Fruit fly (Drosophila melanogaster) whole organism, embryonic: ENCODE data around the gene Nelf-E.

Experiments used
- Abd-B ChIP-seq: fragments of 200-800 bp; sonication (Bioruptor generic); optimal IDR thresholded peaks from 2 replicates; lab custom pipeline; 2018; ENCODE audit warnings: missing biosample characterization, mild to moderate bottlenecking, missing genetic modification characterization, moderate library complexity
- Awh ChIP-seq: fragments of 200-800 bp; sonication (Bioruptor generic); IDR thresholded peaks from 2 replicates; pipeline ENCODE4, ENCODE4 v1.3.6; 2022; ENCODE audit warnings: missing biosample characterization, missing genetic modification characterization
- CG10209 ChIP-seq: fragments of 200-800 bp; sonication (Bioruptor generic); optimal IDR thresholded peaks from 3 replicates; lab custom pipeline; 2017; ENCODE audit warnings: missing biosample characterization, mild to moderate bottlenecking, missing genetic modification characterization, missing genetic modification reagents
- CG10654 ChIP-seq: fragments of 200-800 bp; sonication (Bioruptor generic); optimal IDR thresholded peaks from 2 replicates; lab custom pipeline; 2016; ENCODE audit warnings: missing biosample characterization, missing genetic modification characterization
- CG11398 ChIP-seq: fragments of 200-800 bp; sonication (Bioruptor generic); optimal IDR thresholded peaks from 2 replicates; lab custom pipeline; 2016; ENCODE audit warnings: missing biosample characterization, missing genetic modification characterization
- CG11560 ChIP-seq: fragments of 200-800 bp; sonication (Bioruptor generic); IDR thresholded peaks from 3 replicates; pipeline ENCODE4 v1.3.6; 2022; ENCODE audit warnings: missing biosample characterization, missing genetic modification characterization
- CG13424 ChIP-seq: fragments of 200-800 bp; sonication (Bioruptor generic); optimal IDR thresholded peaks from 2 replicates; lab custom pipeline; 2019; ENCODE audit warnings: missing biosample characterization, mild to moderate bottlenecking, missing genetic modification characterization, moderate library complexity
- CG14014 ChIP-seq: fragments of 200-800 bp; sonication (Bioruptor generic); IDR thresholded peaks from 2 replicates; pipeline ENCODE4 v1.3.6; 2022; ENCODE audit warnings: missing biosample characterization, missing genetic modification characterization
- CG14965 ChIP-seq: fragments of 200-800 bp; sonication (Bioruptor generic); optimal IDR thresholded peaks from 2 replicates; lab custom pipeline; 2016; ENCODE audit warnings: missing biosample characterization, missing genetic modification characterization, borderline replicate concordance
- CG15269 ChIP-seq: fragments of 200-800 bp; sonication (Bioruptor generic); optimal IDR thresholded peaks from 2 replicates; lab custom pipeline; 2018; ENCODE audit warnings: missing biosample characterization, mild to moderate bottlenecking, missing genetic modification characterization, moderate library complexity
- CG1602 ChIP-seq: fragments of 200-800 bp; sonication (Bioruptor generic); optimal IDR thresholded peaks from 3 replicates; lab custom pipeline; 2016; ENCODE audit warnings: missing biosample characterization, missing genetic modification characterization
- CG16815 ChIP-seq: fragments of 200-800 bp; sonication (Bioruptor generic); optimal IDR thresholded peaks from 3 replicates; lab custom pipeline; 2017; ENCODE audit warnings: missing biosample characterization, mild to moderate bottlenecking, missing genetic modification characterization
- CG1792 ChIP-seq: fragments of 200-800 bp; sonication (Bioruptor generic); optimal IDR thresholded peaks from 2 replicates; lab custom pipeline; 2016; ENCODE audit warnings: missing biosample characterization, missing genetic modification characterization
- CG2202 ChIP-seq: fragments of 200-800 bp; sonication (Bioruptor generic); optimal IDR thresholded peaks from 2 replicates; lab custom pipeline; 2018; ENCODE audit warnings: missing biosample characterization, mild to moderate bottlenecking, missing genetic modification characterization
- CG31441 ChIP-seq: fragments of 200-800 bp; sonication (Bioruptor generic); IDR thresholded peaks from 2 replicates; pipeline ENCODE4 v1.3.6; 2022; ENCODE audit warnings: missing biosample characterization, missing genetic modification characterization
- CG34224 ChIP-seq: fragments of 200-800 bp; sonication (Bioruptor generic); IDR thresholded peaks from 3 replicates; pipeline ENCODE4 v1.3.6; 2022; ENCODE audit warnings: missing biosample characterization, missing genetic modification characterization; ENCODE audit not compliant: partially characterized antibody
- CG34376 ChIP-seq: fragments of 200-800 bp; sonication (Bioruptor generic); optimal IDR thresholded peaks from 2 replicates; lab custom pipeline; 2018; ENCODE audit warnings: missing biosample characterization, mild to moderate bottlenecking, missing genetic modification characterization
- CG3995 ChIP-seq: fragments of 200-800 bp; sonication (Bioruptor generic); optimal IDR thresholded peaks from 3 replicates; lab custom pipeline; 2016; ENCODE audit warnings: missing biosample characterization, missing genetic modification characterization
- CG4707 ChIP-seq: fragments of 200-800 bp; sonication (Bioruptor generic); optimal IDR thresholded peaks from 2 replicates; lab custom pipeline; 2018; ENCODE audit warnings: missing biosample characterization, mild to moderate bottlenecking, missing genetic modification characterization, moderate library complexity
- CG5953 ChIP-seq: fragments of 200-800 bp; sonication (Bioruptor generic); IDR thresholded peaks from 2 replicates; pipeline ENCODE4 v1.3.6; 2022; ENCODE audit warnings: missing biosample characterization, missing genetic modification characterization
- CG7271 ChIP-seq: fragments of 200-800 bp; sonication (Bioruptor generic); optimal IDR thresholded peaks from 2 replicates; lab custom pipeline; 2018; ENCODE audit warnings: missing biosample characterization, mild to moderate bottlenecking, missing genetic modification characterization, moderate library complexity
- CG7357 ChIP-seq: fragments of 200-800 bp; sonication (Bioruptor generic); IDR thresholded peaks from 3 replicates; pipeline ENCODE4 v1.3.6; 2022; ENCODE audit warnings: missing biosample characterization, missing genetic modification characterization
- CG7786 ChIP-seq: fragments of 200-800 bp; sonication (Bioruptor generic); optimal IDR thresholded peaks from 2 replicates; lab custom pipeline; 2016; ENCODE audit warnings: missing biosample characterization, missing genetic modification characterization
- CG8359 ChIP-seq: fragments of 200-800 bp; sonication (Bioruptor generic); optimal IDR thresholded peaks from 2 replicates; lab custom pipeline; 2017; ENCODE audit warnings: missing biosample characterization, mild to moderate bottlenecking, missing genetic modification characterization, borderline replicate concordance
- CG8924 ChIP-seq: fragments of 200-800 bp; optimal IDR thresholded peaks from 3 replicates; lab custom pipeline; 2019; ENCODE audit warnings: missing biosample characterization, mild to moderate bottlenecking, missing genetic modification characterization, moderate library complexity
- CkIIα-i1 ChIP-seq: fragments of 200-800 bp; sonication (Bioruptor generic); IDR thresholded peaks from 2 replicates; pipeline ENCODE4 v1.3.6; 2022; ENCODE audit warnings: missing biosample characterization, missing genetic modification characterization
- D ChIP-seq, 2 experiments: fragments of 200-800 bp in 1 of 2; fragments of >200 bp in 1 of 2; sonication (Bioruptor generic) in 1 of 2; optimal IDR thresholded peaks; 2 replicates in 1 of 2; 3 replicates in 1 of 2; lab custom pipeline; 2017; ENCODE audit warnings: mild to moderate bottlenecking in 1 of 2, missing biosample characterization in 1 of 2, missing genetic modification characterization in 1 of 2, missing genetic modification reagents in 1 of 2
- Sin3A ChIP-seq: fragments of >200 bp; optimal IDR thresholded peaks from 2 replicates; lab custom pipeline; 2018
- Sox100B ChIP-seq: fragments of 200-800 bp; sonication (Bioruptor generic); optimal IDR thresholded peaks from 3 replicates; lab custom pipeline; 2018; ENCODE audit warnings: missing biosample characterization, mild to moderate bottlenecking, missing genetic modification characterization
- az2 ChIP-seq: fragments of 200-800 bp; sonication (Bioruptor generic); optimal IDR thresholded peaks from 3 replicates; lab custom pipeline; 2016; ENCODE audit warnings: missing biosample characterization, missing genetic modification characterization
- caup ChIP-seq: fragments of 200-800 bp; sonication (Bioruptor generic); optimal IDR thresholded peaks from 3 replicates; lab custom pipeline; 2017; ENCODE audit warnings: missing biosample characterization, mild to moderate bottlenecking, missing genetic modification characterization, moderate library complexity; ENCODE audit not compliant: severe bottlenecking
- crc ChIP-seq: fragments of 200-800 bp; sonication (Bioruptor generic); optimal IDR thresholded peaks from 2 replicates; lab custom pipeline; 2016; ENCODE audit warnings: missing biosample characterization, missing genetic modification characterization
- crol ChIP-seq: fragments of 200-800 bp; sonication (Bioruptor generic); IDR thresholded peaks from 2 replicates; pipeline ENCODE4 v1.3.6; 2022; ENCODE audit warnings: missing biosample characterization, missing genetic modification characterization
- dmrt99B ChIP-seq: fragments of 200-800 bp; sonication (Bioruptor generic); optimal IDR thresholded peaks from 2 replicates; lab custom pipeline; 2018; ENCODE audit warnings: missing biosample characterization, mild to moderate bottlenecking, missing genetic modification characterization, moderate library complexity
- eve ChIP-seq, 2 experiments: fragments of >200 bp; optimal IDR thresholded peaks; 2 replicates each; lab custom pipeline; 2017; ENCODE audit warnings: missing biosample characterization in 2 of 2, missing genetic modification characterization in 2 of 2
- gce ChIP-seq: fragments of 200-800 bp; sonication (Bioruptor generic); IDR thresholded peaks from 3 replicates; pipeline ENCODE4 v1.3.6; 2022; ENCODE audit warnings: missing biosample characterization, missing genetic modification characterization
- gfzf ChIP-seq: fragments of 200-800 bp; sonication (Bioruptor generic); optimal IDR thresholded peaks from 2 replicates; lab custom pipeline; 2016; ENCODE audit warnings: missing biosample characterization, mild to moderate bottlenecking, missing genetic modification characterization, moderate library complexity
- grn ChIP-seq: fragments of 200-800 bp; sonication (Bioruptor generic); optimal IDR thresholded peaks from 3 replicates; lab custom pipeline; 2017; ENCODE audit warnings: missing biosample characterization, missing genetic modification characterization
- ind ChIP-seq: fragments of 200-800 bp; sonication (Bioruptor generic); optimal IDR thresholded peaks from 3 replicates; lab custom pipeline; 2016; ENCODE audit warnings: missing biosample characterization, missing genetic modification characterization
- insv ChIP-seq, 2 experiments: fragments of 200-800 bp; sonication (Bioruptor generic); optimal IDR thresholded peaks; 3 replicates each; lab custom pipeline; 2016 to 2018; ENCODE audit warnings: missing biosample characterization in 2 of 2, missing genetic modification characterization in 2 of 2
- lmd ChIP-seq: fragments of 200-800 bp; sonication (Bioruptor generic); IDR thresholded peaks from 2 replicates; pipeline ENCODE4 v1.3.6; 2022; ENCODE audit warnings: missing biosample characterization, missing genetic modification characterization
- nerfin-2 ChIP-seq: fragments of 200-800 bp; sonication (Bioruptor generic); IDR thresholded peaks from 2 replicates; pipeline ENCODE4 v1.3.6; 2022; ENCODE audit warnings: missing biosample characterization, missing genetic modification characterization; ENCODE audit not compliant: partially characterized antibody
- nmo ChIP-seq: fragments of 200-800 bp; sonication (Bioruptor generic); optimal IDR thresholded peaks from 2 replicates; lab custom pipeline; 2018; ENCODE audit warnings: missing biosample characterization, mild to moderate bottlenecking, missing genetic modification characterization, moderate library complexity
- nom ChIP-seq: fragments of 200-800 bp; sonication (Bioruptor generic); optimal IDR thresholded peaks from 2 replicates; lab custom pipeline; 2017; ENCODE audit warnings: missing biosample characterization, missing genetic modification characterization, mild to moderate bottlenecking, moderate library complexity, missing genetic modification reagents
- otp ChIP-seq: fragments of 200-800 bp; sonication (Bioruptor generic); IDR thresholded peaks from 3 replicates; pipeline ENCODE4, ENCODE4 v1.3.6; 2022; ENCODE audit warnings: missing biosample characterization, missing genetic modification characterization
- ranshi ChIP-seq: fragments of 200-800 bp; sonication (Bioruptor generic); IDR thresholded peaks from 2 replicates; pipeline ENCODE4 v1.3.6; 2022; ENCODE audit warnings: missing biosample characterization, missing genetic modification characterization
- scrt ChIP-seq: fragments of 200-800 bp; sonication (Bioruptor generic); optimal IDR thresholded peaks from 2 replicates; lab custom pipeline; 2018; ENCODE audit warnings: missing biosample characterization, mild to moderate bottlenecking, missing genetic modification characterization, moderate library complexity
- sr ChIP-seq: fragments of 200-800 bp; sonication (Bioruptor generic); IDR thresholded peaks from 3 replicates; pipeline ENCODE4 v1.3.6; 2022; ENCODE audit warnings: missing biosample characterization, missing genetic modification characterization
- twi ChIP-seq: fragments of 200-800 bp; optimal IDR thresholded peaks from 2 replicates; lab custom pipeline; 2019; ENCODE audit warnings: missing biosample characterization, mild to moderate bottlenecking, missing genetic modification characterization, moderate library complexity
- tx ChIP-seq: fragments of 200-800 bp; sonication (Bioruptor generic); optimal IDR thresholded peaks from 2 replicates; lab custom pipeline; 2016; ENCODE audit warnings: missing biosample characterization, missing genetic modification characterization
- usp ChIP-seq: fragments of >200 bp; optimal IDR thresholded peaks from 2 replicates; lab custom pipeline; 2017; ENCODE audit warnings: missing biosample characterization, missing genetic modification characterization

The Nelf-E gene

dm6 chr3L:8554024-8554642 is 46.5 kb downstream of the Nelf-E start (continued):
- TF ChIP-seq CG16815 (no peak), lmd (GFP tag; lab: Robert Waterston, UW) (no peak), ranshi (no peak), grn (GFP tag; lab: Kevin White, UChicago) (peak; percentile 26), crol (no peak), az2 (GFP tag; lab: Kevin White, UChicago) (no peak), CG1792 (GFP tag; lab: Kevin White, UChicago) (no peak), gce (GFP tag; lab: Robert Waterston, UW) (no peak), CG11560 (tag; lab: Robert Waterston, UW) (no peak), CG14014 (GFP tag; lab: Robert Waterston, UW) (no peak), twi (tag; lab: Kevin White, UChicago) (peak; percentile 83), CG10209 (GFP tag; lab: Kevin White, UChicago) (no peak), nmo (GFP tag; lab: Kevin White, UChicago) (no peak), usp (no peak), CG13424 (tag; lab: Kevin White, UChicago) (no peak), CG8359 (GFP tag; lab: Kevin White, UChicago) (no peak), CG31441 (GFP tag; lab: Robert Waterston, UW) (no peak), CG14965 (no peak), Awh (no peak), CG5953 (GFP tag; lab: Robert Waterston, UW) (no peak), gfzf (GFP tag; lab: Kevin White, UChicago) (no peak), dmrt99B (tag; lab: Kevin White, UChicago) (no peak), CG15269 (tag; lab: Kevin White, UChicago) (no peak), CG34224 (no peak), CG7786 (GFP tag; lab: Kevin White, UChicago) (no peak), CG4707 (GFP tag; lab: Kevin White, UChicago) (no peak), ind (GFP tag; lab: Kevin White, UChicago) (no peak), CG7357 (GFP tag; lab: Robert Waterston, UW) (no peak), sr (GFP tag; lab: Robert Waterston, UW) (peak; percentile 94), nom (GFP tag; lab: Kevin White, UChicago) (no peak), Sin3A (lab: Kevin White, UChicago) (no peak), D (optimal IDR thresholded peaks at IDR 0.05; lab: Kevin White, UChicago) (no peak), D (GFP tag; optimal IDR thresholded peaks at IDR 0.05; lab: Kevin White, UChicago) (no peak), caup (no peak), CG8924 (tag; lab: Kevin White, UChicago) (no peak), otp (GFP tag; lab: Robert Waterston, UW) (no peak), scrt (GFP tag; lab: Kevin White, UChicago) (no peak), CG10654 (GFP tag; lab: Kevin White, UChicago) (no peak), CG1602 (GFP tag; lab: Kevin White, UChicago) (no peak), CG11398 (GFP tag; lab: Kevin White, UChicago) (no peak), CG34376 (GFP tag; lab: Kevin White, UChicago) (peak; percentile 19), insv (GFP tag; optimal IDR thresholded peaks at IDR 0.05; lab: Kevin White, UChicago) (no peak), CG7271 (tag; lab: Kevin White, UChicago) (no peak), tx (GFP tag; lab: Kevin White, UChicago) (no peak), Sox100B (GFP tag; lab: Kevin White, UChicago) (no peak), CkIIα-i1 (no peak), eve (GFP tag; optimal IDR thresholded peaks at IDR 0.05; lab: Kevin White, UChicago) (no peak), CG3995 (GFP tag; lab: Kevin White, UChicago) (no peak), nerfin-2 (no peak), crc (GFP tag; lab: Kevin White, UChicago) (no peak), Abd-B (GFP tag; lab: Kevin White, UChicago) (no peak), CG2202 (tag; lab: Kevin White, UChicago) (no peak)
